Fruit fly (Drosophila melanogaster) whole organism, embryonic: Measurements from ENCODE around the gene CG32413.

Source experiments
- Awh ChIP-seq: fragments of 200-800 bp; sonication (Bioruptor generic); IDR thresholded peaks from 2 replicates; pipeline ENCODE4, ENCODE4 v1.3.6; 2022; ENCODE audit warnings: missing biosample characterization, missing genetic modification characterization
- Blimp-1 ChIP-seq: fragments of 200-800 bp; sonication (Bioruptor generic); optimal IDR thresholded peaks from 3 replicates; lab custom pipeline; 2018; ENCODE audit warnings: missing biosample characterization, missing genetic modification characterization, mild to moderate bottlenecking, moderate library complexity, missing genetic modification reagents
- CG10543 ChIP-seq: fragments of 200-800 bp; sonication (Bioruptor generic); optimal IDR thresholded peaks from 3 replicates; lab custom pipeline; 2017; ENCODE audit warnings: missing biosample characterization, mild to moderate bottlenecking, missing genetic modification characterization, moderate library complexity
- CG11695 ChIP-seq: fragments of 200-800 bp; sonication (Bioruptor generic); IDR thresholded peaks from 3 replicates; pipeline ENCODE4 v1.3.6; 2022; ENCODE audit warnings: missing biosample characterization, missing genetic modification characterization
- CG11696 ChIP-seq: fragments of 200-800 bp; sonication (Bioruptor generic); IDR thresholded peaks from 2 replicates; pipeline ENCODE4 v1.3.6; 2022; ENCODE audit warnings: missing biosample characterization, missing genetic modification characterization
- CG12769 ChIP-seq: fragments of 200-800 bp; sonication (Bioruptor generic); optimal IDR thresholded peaks from 2 replicates; lab custom pipeline; 2019; ENCODE audit warnings: missing biosample characterization, mild to moderate bottlenecking, missing genetic modification characterization, moderate library complexity
- CG13287 ChIP-seq: fragments of 200-800 bp; sonication (Bioruptor generic); IDR thresholded peaks from 2 replicates; pipeline ENCODE4 v1.3.6; 2022; ENCODE audit warnings: missing biosample characterization, missing genetic modification characterization; ENCODE audit not compliant: partially characterized antibody
- CG13424 ChIP-seq: fragments of 200-800 bp; sonication (Bioruptor generic); optimal IDR thresholded peaks from 2 replicates; lab custom pipeline; 2019; ENCODE audit warnings: missing biosample characterization, mild to moderate bottlenecking, missing genetic modification characterization, moderate library complexity
- CG2120 ChIP-seq: fragments of 200-800 bp; sonication (Bioruptor generic); optimal IDR thresholded peaks from 3 replicates; lab custom pipeline; 2016; ENCODE audit warnings: missing biosample characterization, missing genetic modification characterization
- CG31441 ChIP-seq: fragments of 200-800 bp; sonication (Bioruptor generic); IDR thresholded peaks from 2 replicates; pipeline ENCODE4 v1.3.6; 2022; ENCODE audit warnings: missing biosample characterization, missing genetic modification characterization
- CG32767 ChIP-seq: fragments of 200-800 bp; sonication (Bioruptor generic); IDR thresholded peaks from 2 replicates; pipeline ENCODE4 v1.3.6; 2022; ENCODE audit warnings: missing biosample characterization, missing genetic modification characterization
- CG34422 ChIP-seq: fragments of 200-800 bp; sonication (Bioruptor generic); IDR thresholded peaks from 3 replicates; pipeline ENCODE4 v1.3.6; 2022; ENCODE audit warnings: missing biosample characterization, missing genetic modification characterization
- CG3995 ChIP-seq: fragments of 200-800 bp; sonication (Bioruptor generic); optimal IDR thresholded peaks from 3 replicates; lab custom pipeline; 2016; ENCODE audit warnings: missing biosample characterization, missing genetic modification characterization
- CG5180 ChIP-seq: fragments of 200-800 bp; sonication (Bioruptor generic); optimal IDR thresholded peaks from 3 replicates; lab custom pipeline; 2017; ENCODE audit warnings: missing biosample characterization, missing genetic modification characterization, mild to moderate bottlenecking, moderate library complexity, missing genetic modification reagents
- CG5245 ChIP-seq: fragments of 200-800 bp; sonication (Bioruptor generic); optimal IDR thresholded peaks from 3 replicates; lab custom pipeline; 2016; ENCODE audit warnings: missing biosample characterization, missing genetic modification characterization
- CG5953 ChIP-seq: fragments of 200-800 bp; sonication (Bioruptor generic); IDR thresholded peaks from 2 replicates; pipeline ENCODE4 v1.3.6; 2022; ENCODE audit warnings: missing biosample characterization, missing genetic modification characterization
- CG6683 ChIP-seq: fragments of 200-800 bp; sonication (Bioruptor generic); optimal IDR thresholded peaks from 2 replicates; lab custom pipeline; 2017; ENCODE audit warnings: missing biosample characterization, mild to moderate bottlenecking, missing genetic modification characterization, missing genetic modification reagents
- CG6813 ChIP-seq: fragments of 200-800 bp; sonication (Bioruptor generic); optimal IDR thresholded peaks from 2 replicates; lab custom pipeline; 2017; ENCODE audit warnings: missing biosample characterization, missing genetic modification characterization, mild to moderate bottlenecking, moderate library complexity, missing genetic modification reagents
- CG8290 ChIP-seq, 3 experiments: fragments of 200-800 bp; sonication (Bioruptor generic); optimal IDR thresholded peaks; 2 replicates each; lab custom pipeline; 2016 to 2019; ENCODE audit warnings: missing biosample characterization in 3 of 3, missing genetic modification characterization in 3 of 3, mild to moderate bottlenecking in 2 of 3, moderate library complexity in 1 of 3
- CG8388 ChIP-seq: fragments of 200-800 bp; sonication (Bioruptor generic); optimal IDR thresholded peaks from 2 replicates; lab custom pipeline; 2019; ENCODE audit warnings: missing biosample characterization, mild to moderate bottlenecking, missing genetic modification characterization, moderate library complexity
- HHEX ChIP-seq: fragments of 200-800 bp; sonication (Bioruptor generic); optimal IDR thresholded peaks from 3 replicates; lab custom pipeline; 2017; ENCODE audit warnings: missing biosample characterization, mild to moderate bottlenecking, missing genetic modification characterization, missing genetic modification reagents
- Hmr ChIP-seq: fragments of 200-800 bp; sonication (Bioruptor generic); optimal IDR thresholded peaks from 3 replicates; lab custom pipeline; 2017; ENCODE audit warnings: mild to moderate bottlenecking, missing biosample characterization, missing genetic modification reagents, missing genetic modification characterization
- MESR4 ChIP-seq: fragments of 200-800 bp; sonication (Bioruptor generic); optimal IDR thresholded peaks from 2 replicates; lab custom pipeline; 2018; ENCODE audit warnings: missing biosample characterization, mild to moderate bottlenecking, missing genetic modification characterization, moderate library complexity
- Oli ChIP-seq: fragments of 200-800 bp; sonication (Bioruptor generic); optimal IDR thresholded peaks from 2 replicates; lab custom pipeline; 2018; ENCODE audit warnings: missing biosample characterization, mild to moderate bottlenecking, missing genetic modification characterization, moderate library complexity
- PHDP ChIP-seq: fragments of 200-800 bp; sonication (Bioruptor generic); optimal IDR thresholded peaks from 3 replicates; lab custom pipeline; 2018; ENCODE audit warnings: missing biosample characterization, mild to moderate bottlenecking, missing genetic modification characterization, moderate library complexity
- Scr ChIP-seq: fragments of 200-800 bp; sonication (Bioruptor generic); IDR thresholded peaks from 2 replicates; pipeline ENCODE4 v1.3.6; 2022; ENCODE audit warnings: missing biosample characterization, missing genetic modification characterization; ENCODE audit not compliant: partially characterized antibody
- Trl ChIP-seq, 3 experiments: fragments of >200 bp in 2 of 3; fragments of 200-800 bp in 1 of 3; sonication (Bioruptor generic) in 1 of 3; optimal IDR thresholded peaks; 2 replicates in 1 of 3; 3 replicates in 2 of 3; lab custom pipeline; 2016 to 2017; ENCODE audit warnings: missing biosample characterization in 1 of 3, missing genetic modification characterization in 1 of 3
- Xrp1 ChIP-seq: fragments of 200-800 bp; sonication (Bioruptor generic); IDR thresholded peaks from 2 replicates; pipeline ENCODE4 v1.3.6; 2022; ENCODE audit warnings: missing biosample characterization, missing genetic modification characterization
- YL-1 ChIP-seq: fragments of 200-800 bp; sonication (Bioruptor generic); optimal IDR thresholded peaks from 3 replicates; lab custom pipeline; 2017; ENCODE audit warnings: missing biosample characterization, mild to moderate bottlenecking, missing genetic modification characterization
- crol ChIP-seq: fragments of 200-800 bp; sonication (Bioruptor generic); IDR thresholded peaks from 2 replicates; pipeline ENCODE4 v1.3.6; 2022; ENCODE audit warnings: missing biosample characterization, missing genetic modification characterization
- crp ChIP-seq, 2 experiments: fragments of 200-800 bp; sonication (Bioruptor generic); optimal IDR thresholded peaks; 2 replicates in 1 of 2; 3 replicates in 1 of 2; lab custom pipeline; 2017; ENCODE audit warnings: missing biosample characterization in 2 of 2, missing genetic modification characterization in 2 of 2, mild to moderate bottlenecking in 1 of 2, moderate library complexity in 1 of 2
- cwo ChIP-seq: fragments of 200-800 bp; sonication (Bioruptor generic); optimal IDR thresholded peaks from 3 replicates; lab custom pipeline; 2017; ENCODE audit warnings: missing biosample characterization, missing genetic modification characterization, mild to moderate bottlenecking, moderate library complexity, missing genetic modification reagents
- ewg ChIP-seq: fragments of 200-800 bp; sonication (Bioruptor generic); optimal IDR thresholded peaks from 3 replicates; lab custom pipeline; 2017; ENCODE audit warnings: mild to moderate bottlenecking, missing biosample characterization, missing genetic modification reagents, missing genetic modification characterization
- hkb ChIP-seq, 2 experiments: fragments of 200-800 bp in 1 of 2; fragments of >200 bp in 1 of 2; sonication (Bioruptor generic) in 1 of 2; IDR thresholded peaks in 1 of 2; optimal IDR thresholded peaks in 1 of 2; 2 replicates each; pipeline versions ENCODE4 v1.3.6 to Lab custom; 2017 to 2022; ENCODE audit warnings: missing biosample characterization in 1 of 2, missing genetic modification characterization in 1 of 2
- knrl ChIP-seq: fragments of 200-800 bp; sonication (Bioruptor generic); IDR thresholded peaks from 3 replicates; pipeline ENCODE4 v1.3.6; 2022; ENCODE audit warnings: missing biosample characterization, missing genetic modification characterization; ENCODE audit not compliant: partially characterized antibody
- pros ChIP-seq: fragments of 200-800 bp; sonication (Bioruptor generic); optimal IDR thresholded peaks from 3 replicates; lab custom pipeline; 2019; ENCODE audit warnings: missing biosample characterization, mild to moderate bottlenecking, missing genetic modification characterization, moderate library complexity
- psq ChIP-seq: fragments of 200-800 bp; sonication (Bioruptor generic); optimal IDR thresholded peaks from 2 replicates; lab custom pipeline; 2017; ENCODE audit warnings: missing biosample characterization, missing genetic modification characterization
- pzg ChIP-seq: fragments of 200-800 bp; sonication (Bioruptor generic); optimal IDR thresholded peaks from 3 replicates; lab custom pipeline; 2018; ENCODE audit warnings: missing biosample characterization, mild to moderate bottlenecking, missing genetic modification characterization, moderate library complexity
- salm ChIP-seq: fragments of 200-800 bp; sonication (Bioruptor generic); optimal IDR thresholded peaks from 2 replicates; lab custom pipeline; 2018; ENCODE audit warnings: missing biosample characterization, mild to moderate bottlenecking, missing genetic modification characterization
- sd ChIP-seq: fragments of 200-800 bp; sonication (Bioruptor generic); optimal IDR thresholded peaks from 3 replicates; lab custom pipeline; 2018; ENCODE audit warnings: missing biosample characterization, mild to moderate bottlenecking, missing genetic modification characterization, moderate library complexity
- tgo ChIP-seq: fragments of 200-800 bp; sonication (Bioruptor generic); IDR thresholded peaks from 3 replicates; pipeline ENCODE4 v1.3.6; 2022; ENCODE audit warnings: missing biosample characterization, missing genetic modification characterization
- unc-4 ChIP-seq: fragments of 200-800 bp; sonication (Bioruptor generic); IDR thresholded peaks from 2 replicates; pipeline ENCODE4 v1.3.6; 2022; ENCODE audit warnings: missing biosample characterization, missing genetic modification characterization; ENCODE audit not compliant: partially characterized antibody

Gene CG32413

dm6 chr3L:5921216-5921615 is 17.4 kb upstream of the CG32413 start, which contains the start of gene PXo:
TSS of gene PXo (minus strand) at chr3L:5921316.
- TF ChIP-seq CG34422 (GFP tag; lab: Robert Waterston, UW): no peak
- peak; percentile 10 for TF ChIP-seq CG12769 (tag; lab: Kevin White, UChicago)
- TF ChIP-seq CG6683 (GFP tag; lab: Kevin White, UChicago): no peak
- no peak for TF ChIP-seq sd (tag; lab: Kevin White, UChicago)
- TF ChIP-seq CG3995 (GFP tag; lab: Kevin White, UChicago): no peak
- peak; percentile 1 for TF ChIP-seq MESR4
- no peak for TF ChIP-seq HHEX (GFP tag; lab: Kevin White, UChicago)
- TF ChIP-seq crol (GFP tag; lab: Robert Waterston, UW): peak; percentile 67
- TF ChIP-seq Xrp1 (GFP tag; lab: Robert Waterston, UW): no peak
- no peak for TF ChIP-seq CG5953 (GFP tag; lab: Robert Waterston, UW)
- TF ChIP-seq crp (GFP tag; optimal IDR thresholded peaks at IDR 0.05; lab: Kevin White, UChicago): peak in 1 of 2 experiments; percentile 31
- no peak for TF ChIP-seq Hmr (GFP tag; lab: Kevin White, UChicago)

DNA sequence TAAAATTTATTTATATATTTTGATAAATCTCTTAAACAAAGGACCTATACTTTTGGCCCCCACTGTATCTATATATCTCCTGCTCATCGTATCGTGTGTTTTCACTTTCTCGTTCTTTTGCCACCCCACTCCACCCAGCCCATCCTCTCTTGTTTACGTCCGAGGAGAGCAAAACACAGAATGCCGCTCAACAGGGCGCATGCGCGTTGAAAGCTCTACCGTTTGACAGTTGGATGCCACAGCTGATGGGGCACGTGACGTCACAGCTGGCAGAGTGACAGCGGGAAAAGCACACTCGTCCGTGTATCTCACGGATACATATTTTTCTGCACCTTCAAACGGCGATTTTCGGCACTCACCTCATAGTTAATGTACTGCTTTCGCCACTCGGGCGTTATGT is 16.9 kb upstream of the CG32413 start:
- TF ChIP-seq Hmr (GFP tag; lab: Kevin White, UChicago): peak; percentile 14
- no peak for TF ChIP-seq Xrp1 (GFP tag; lab: Robert Waterston, UW)
- peak; percentile 37; the same call in 1 of the 3 replicates for TF ChIP-seq CG34422 (GFP tag; lab: Robert Waterston, UW)
- TF ChIP-seq CG32767: peak; percentile 87; the same call in 1 of the 2 replicates
- no peak for TF ChIP-seq CG3995 (GFP tag; lab: Kevin White, UChicago)
- no peak for TF ChIP-seq pros (GFP tag; lab: Kevin White, UChicago)
- TF ChIP-seq Oli (tag; lab: Kevin White, UChicago): peak; percentile 4
- TF ChIP-seq CG10543 (GFP tag; lab: Kevin White, UChicago): peak; percentile 4
- peak; percentile 39; the same call in 1 of the 2 replicates for TF ChIP-seq CG13287 (GFP tag; lab: Robert Waterston, UW)
- peak; percentile 47 for TF ChIP-seq CG11696 (GFP tag; lab: Robert Waterston, UW)
- TF ChIP-seq knrl (GFP tag; lab: Robert Waterston, UW): peak; percentile 23; the same call in 1 of the 3 replicates
- TF ChIP-seq hkb (optimal IDR thresholded peaks at IDR 0.05; lab: Kevin White, UChicago): no peak
- peak; percentile 42; the same call in 1 of the 2 replicates for TF ChIP-seq hkb (GFP tag; IDR thresholded peaks at IDR 0.05; lab: Robert Waterston, UW)
- no peak for TF ChIP-seq CG5245 (GFP tag; lab: Kevin White, UChicago)
- peak; percentile 86 for TF ChIP-seq ewg (GFP tag; lab: Kevin White, UChicago)
- no peak for TF ChIP-seq CG2120 (GFP tag; lab: Kevin White, UChicago)
- TF ChIP-seq tgo (GFP tag; lab: Robert Waterston, UW): no peak
- TF ChIP-seq salm: no peak
- no peak for TF ChIP-seq CG8290 (GFP tag; optimal IDR thresholded peaks at IDR 0.05; lab: Kevin White, UChicago)
- peak in 1 of 2 experiments; percentile 5 for TF ChIP-seq CG8290 (tag; optimal IDR thresholded peaks at IDR 0.05; lab: Kevin White, UChicago)
- 0 out of 3 replicates have a peak, but pooled peaks have one; percentile 34 for TF ChIP-seq CG11695 (GFP tag; lab: Robert Waterston, UW)
- TF ChIP-seq cwo: peak; percentile 0
- TF ChIP-seq Scr (GFP tag; lab: Robert Waterston, UW): no peak
- peak; percentile 64 for TF ChIP-seq psq (GFP tag; lab: Kevin White, UChicago)
- 0 out of 2 replicates have a peak, but pooled peaks have one; percentile 12 for TF ChIP-seq CG31441
- no peak for TF ChIP-seq CG13424 (tag; lab: Kevin White, UChicago)
- 0 out of 2 replicates have a peak, but pooled peaks have one; percentile 34 for TF ChIP-seq unc-4 (GFP tag; lab: Robert Waterston, UW)
- TF ChIP-seq CG6813: no peak
- peak in 1 of 2 experiments; percentile 17 for TF ChIP-seq Trl (optimal IDR thresholded peaks at IDR 0.05; lab: Kevin White, UChicago)
- no peak for TF ChIP-seq Trl (GFP tag; optimal IDR thresholded peaks at IDR 0.05; lab: Kevin White, UChicago)
- peak; percentile 35 for TF ChIP-seq CG8388
- peak in 1 of 2 experiments; percentile 71 for TF ChIP-seq crp (GFP tag; optimal IDR thresholded peaks at IDR 0.05; lab: Kevin White, UChicago)
- TF ChIP-seq PHDP (tag; lab: Kevin White, UChicago): peak; percentile 21
- 0 out of 2 replicates have a peak, but pooled peaks have one; percentile 9 for TF ChIP-seq Awh
- TF ChIP-seq YL-1 (GFP tag; lab: Kevin White, UChicago): peak; percentile 35
- TF ChIP-seq CG5180 (GFP tag; lab: Kevin White, UChicago): no peak
- peak; percentile 13 for TF ChIP-seq pzg (GFP tag; lab: Kevin White, UChicago)
- peak; percentile 22 for TF ChIP-seq Blimp-1
